Worm (Caenorhabditis elegans): Measurements from ENCODE around the gene R74.7.

The R74.7 gene

ce11 chrIII:4237660-4238059 lies 33.4 kb downstream of the R74.7 start (continued):
- peak; percentile 95 for TF ChIP-seq fkh-10 (GFP tag; optimal IDR thresholded peaks at IDR 0.05)
- TF ChIP-seq unc-62 (GFP tag; optimal IDR thresholded peaks at IDR 0.05): no peak
- TF ChIP-seq irx-1 (tag; optimal IDR thresholded peaks at IDR 0.05): peak; percentile 89
- TF ChIP-seq efl-3 (GFP tag; optimal IDR thresholded peaks at IDR 0.05): no peak
- peak; percentile 94 for TF ChIP-seq nhr-47 (tag; optimal IDR thresholded peaks at IDR 0.05)
- TF ChIP-seq grh-1 (GFP tag; IDR thresholded peaks at IDR 0.05): peak; percentile 81
- TF ChIP-seq ces-1 (GFP tag; optimal IDR thresholded peaks at IDR 0.05): no peak
- TF ChIP-seq nhr-12 (tag; optimal IDR thresholded peaks at IDR 0.05): peak; percentile 65
- TF ChIP-seq nhr-84 (tag; optimal IDR thresholded peaks at IDR 0.05): no peak
- TF ChIP-seq dsc-1 (tag; optimal IDR thresholded peaks at IDR 0.05): peak; percentile 85
- TF ChIP-seq lir-3 (tag; optimal IDR thresholded peaks at IDR 0.05; ENCODE audit: poor library complexity): peak; percentile 84
- TF ChIP-seq xbp-1 (tag; optimal IDR thresholded peaks at IDR 0.05): peak; percentile 92
- peak; percentile 3 for TF ChIP-seq F16B12.6 (tag; optimal IDR thresholded peaks at IDR 0.05)
- TF ChIP-seq lin-35 (GFP tag; optimal IDR thresholded peaks at IDR 0.05): peak; percentile 79 to 87
- TF ChIP-seq unc-98 (GFP tag; IDR thresholded peaks at IDR 0.05): peak; percentile 15; the same call in 1 of the 2 replicates
- no peak for TF ChIP-seq tlp-1 (tag; optimal IDR thresholded peaks at IDR 0.05)
- peak; percentile 91 for TF ChIP-seq lin-13 (GFP tag; optimal IDR thresholded peaks at IDR 0.05)
- TF ChIP-seq aha-1 (tag; optimal IDR thresholded peaks at IDR 0.05): peak; percentile 51
- TF ChIP-seq lsy-2 (tag; optimal IDR thresholded peaks at IDR 0.05): peak; percentile 88 to 90
- peak; percentile 97 for TF ChIP-seq snu-23 (GFP tag; optimal IDR thresholded peaks at IDR 0.05)
- TF ChIP-seq C34B4.2 (tag; optimal IDR thresholded peaks at IDR 0.05): no peak
- peak in 4 of 6 experiments; percentile 42 to 75 (median 66) for TF ChIP-seq elt-3 (tag; optimal IDR thresholded peaks at IDR 0.05)
- TF ChIP-seq vab-15 (tag; optimal IDR thresholded peaks at IDR 0.05): no peak
- peak; percentile 77 for TF ChIP-seq isw-1 (GFP tag; IDR thresholded peaks at IDR 0.05)
- peak; percentile 99 for TF ChIP-seq lin-14 (GFP tag; optimal IDR thresholded peaks at IDR 0.05)
- TF ChIP-seq fos-1 (tag; optimal IDR thresholded peaks at IDR 0.05): peak; percentile 85
- peak; percentile 81 for TF ChIP-seq ceh-8 (GFP tag; optimal IDR thresholded peaks at IDR 0.05)
- peak; percentile 90 for TF ChIP-seq elt-2 (tag; optimal IDR thresholded peaks at IDR 0.05)
- TF ChIP-seq sup-37 (GFP tag; optimal IDR thresholded peaks at IDR 0.05): peak; percentile 80
- no peak for TF ChIP-seq unc-30 (tag; optimal IDR thresholded peaks at IDR 0.05)
- peak; percentile 89 for TF ChIP-seq nhr-19 (GFP tag; conservative IDR thresholded peaks at IDR 0.05)

- TF ChIP-seq unc-62 (GFP tag; optimal IDR thresholded peaks at IDR 0.05): no peak
- peak in 1 of 2 experiments; percentile 3 for TF ChIP-seq lsy-2 (tag; optimal IDR thresholded peaks at IDR 0.05)
- peak in 1 of 2 experiments; percentile 13 for TF ChIP-seq lin-35 (GFP tag; optimal IDR thresholded peaks at IDR 0.05)
- TF ChIP-seq nhr-12 (tag; optimal IDR thresholded peaks at IDR 0.05): no peak
- TF ChIP-seq efl-1 (optimal IDR thresholded peaks at IDR 0.05): no peak
- TF ChIP-seq efl-1 (GFP tag; optimal IDR thresholded peaks at IDR 0.05 in 1 of 2): peak in 1 of 2 experiments; percentile 90
- TF ChIP-seq elt-3 (tag; optimal IDR thresholded peaks at IDR 0.05): peak in 3 of 6 experiments; percentile 10 to 51 (median 27)
- TF ChIP-seq elt-2 (tag; optimal IDR thresholded peaks at IDR 0.05): peak; percentile 87
- TF ChIP-seq egl-13 (tag; optimal IDR thresholded peaks at IDR 0.05): no peak
- TF ChIP-seq nhr-20 (tag; optimal IDR thresholded peaks at IDR 0.05): peak; percentile 76
Measured at ce11 chrIII:4240126-4240525, 35.9 kb downstream of the R74.7 start.

ce11 chrIII:4241181-4241580 lies 37.0 kb downstream of the R74.7 start:
- TF ChIP-seq nhr-85 (tag) (peak; percentile 86), hlh-17 (GFP tag; optimal IDR thresholded peaks at IDR 0.05; ENCODE audit: borderline replicate concordance) (no peak), vab-15 (tag; optimal IDR thresholded peaks at IDR 0.05) (no peak), nhr-20 (tag; optimal IDR thresholded peaks at IDR 0.05) (peak; percentile 49), F16B12.6 (tag; optimal IDR thresholded peaks at IDR 0.05) (no peak), pag-3 (tag; optimal IDR thresholded peaks at IDR 0.05; ENCODE audit: borderline replicate concordance, insufficient read depth) (no peak), sptf-1 (tag; optimal IDR thresholded peaks at IDR 0.05) (no peak), efl-3 (GFP tag; optimal IDR thresholded peaks at IDR 0.05) (no peak), hpl-2 (GFP tag; optimal IDR thresholded peaks at IDR 0.05) (no peak), egl-27 (tag; optimal IDR thresholded peaks at IDR 0.05) (no peak), elt-3 (tag; optimal IDR thresholded peaks at IDR 0.05) (no peak), fos-1 (tag; optimal IDR thresholded peaks at IDR 0.05) (no peak), efl-1 (optimal IDR thresholded peaks at IDR 0.05) (no peak), efl-1 (GFP tag; optimal IDR thresholded peaks at IDR 0.05 in 1 of 2) (no peak), aly-2 (tag; optimal IDR thresholded peaks at IDR 0.05) (no peak), aha-1 (tag; optimal IDR thresholded peaks at IDR 0.05) (no peak), nhr-84 (tag; optimal IDR thresholded peaks at IDR 0.05) (no peak), nhr-77 (tag; optimal IDR thresholded peaks at IDR 0.05) (no peak), alr-1 (tag; optimal IDR thresholded peaks at IDR 0.05; ENCODE audit: borderline replicate concordance) (no peak)

All from whole organism, L1 larva.